Worm (Caenorhabditis elegans) whole organism, mixed stage, embryonic: ENCODE data around the gene C06E4.6.

Experiments used
- M03D4.4 ChIP-seq: sonication (generic microtip); optimal IDR thresholded peaks from 2 replicates; lab custom pipeline; 2017; ENCODE audit warnings: mild to moderate bottlenecking, missing genetic modification characterization, missing compliant biosample characterization
- bed-3 ChIP-seq: fragments of 200-800 bp; sonication (Bioruptor generic); optimal IDR thresholded peaks from 3 replicates; lab custom pipeline; 2018; ENCODE audit warnings: mild to moderate bottlenecking, missing genetic modification characterization, moderate library complexity, missing compliant biosample characterization
- blmp-1 ChIP-seq: fragments of 150-350 bp; optimal IDR thresholded peaks from 2 replicates; lab custom pipeline; 2014; ENCODE audit warnings: missing biosample characterization, missing genetic modification characterization
- ceh-39 ChIP-seq: fragments of 150-350 bp; optimal IDR thresholded peaks from 2 replicates; lab custom pipeline; 2014; ENCODE audit warnings: missing biosample characterization, missing genetic modification characterization
- ceh-43 ChIP-seq: fragments of 200-800 bp; sonication (Bioruptor generic); optimal IDR thresholded peaks from 2 replicates; lab custom pipeline; 2018; ENCODE audit warnings: mild to moderate bottlenecking, missing genetic modification characterization, moderate library complexity, missing compliant biosample characterization
- ceh-83 ChIP-seq: fragments of 200-800 bp; sonication (Bioruptor generic); optimal IDR thresholded peaks from 2 replicates; lab custom pipeline; 2018; ENCODE audit warnings: mild to moderate bottlenecking, missing genetic modification characterization, missing compliant biosample characterization
- ces-1 ChIP-seq: fragments of 150-350 bp; optimal IDR thresholded peaks from 2 replicates; lab custom pipeline; 2014; ENCODE audit warnings: missing biosample characterization, missing genetic modification reagents, missing genetic modification characterization
- cnd-1 ChIP-seq: fragments of 200-800 bp; sonication (Bioruptor generic); optimal IDR thresholded peaks from 2 replicates; lab custom pipeline; 2018; ENCODE audit warnings: mild to moderate bottlenecking, missing genetic modification characterization, missing compliant biosample characterization
- elt-1 ChIP-seq: sonication (generic microtip); optimal IDR thresholded peaks from 2 replicates; lab custom pipeline; 2017; ENCODE audit warnings: missing genetic modification characterization, mild to moderate bottlenecking, missing compliant biosample characterization, antibody characterized with exemption, moderate library complexity, borderline replicate concordance; ENCODE audit not compliant: insufficient read depth
- elt-3 ChIP-seq: fragments of 150-350 bp; optimal IDR thresholded peaks from 2 replicates; lab custom pipeline; 2014; ENCODE audit warnings: missing biosample characterization, missing genetic modification characterization
- flh-1 ChIP-seq: fragments of 200-800 bp; sonication (Bioruptor generic); optimal IDR thresholded peaks from 2 replicates; lab custom pipeline; 2018; ENCODE audit warnings: mild to moderate bottlenecking, missing genetic modification characterization, moderate library complexity, missing compliant biosample characterization
- ham-2 ChIP-seq: fragments of 200-800 bp; sonication (Bioruptor generic); optimal IDR thresholded peaks from 2 replicates; lab custom pipeline; 2018; ENCODE audit warnings: mild to moderate bottlenecking, missing genetic modification characterization, missing compliant biosample characterization
- hlh-1 ChIP-seq: fragments of 150-350 bp; optimal IDR thresholded peaks from 2 replicates; lab custom pipeline; 2014; ENCODE audit warnings: missing biosample characterization, missing genetic modification reagents, missing genetic modification characterization
- lin-13 ChIP-seq: fragments of 150-350 bp; optimal IDR thresholded peaks from 2 replicates; lab custom pipeline; 2014; ENCODE audit warnings: missing biosample characterization, missing genetic modification characterization
- lin-32 ChIP-seq: fragments of 200-800 bp; sonication (Bioruptor generic); optimal IDR thresholded peaks from 2 replicates; lab custom pipeline; 2018; ENCODE audit warnings: mild to moderate bottlenecking, missing genetic modification characterization, missing compliant biosample characterization
- lsy-2 ChIP-seq: fragments of 150-350 bp; optimal IDR thresholded peaks from 2 replicates; lab custom pipeline; 2014; ENCODE audit warnings: missing biosample characterization, missing genetic modification characterization
- mab-5 ChIP-seq: fragments of 150-350 bp; optimal IDR thresholded peaks from 2 replicates; lab custom pipeline; 2014; ENCODE audit warnings: missing biosample characterization, missing genetic modification characterization
- mls-2 ChIP-seq: sonication (generic microtip); optimal IDR thresholded peaks from 2 replicates; lab custom pipeline; 2016; ENCODE audit warnings: mild to moderate bottlenecking, missing genetic modification characterization, moderate library complexity, missing compliant biosample characterization
- nhr-12 ChIP-seq: fragments of 150-350 bp; optimal IDR thresholded peaks from 2 replicates; lab custom pipeline; 2014; ENCODE audit warnings: missing biosample characterization, missing genetic modification characterization
- nhr-2 ChIP-seq: fragments of 150-350 bp; optimal IDR thresholded peaks from 2 replicates; lab custom pipeline; 2014; ENCODE audit warnings: missing biosample characterization, missing genetic modification characterization
- nhr-237 ChIP-seq: fragments of 150-350 bp; optimal IDR thresholded peaks from 2 replicates; lab custom pipeline; 2014; ENCODE audit warnings: missing biosample characterization, missing genetic modification characterization
- nhr-28 ChIP-seq: fragments of 150-350 bp; optimal IDR thresholded peaks from 2 replicates; lab custom pipeline; 2014; ENCODE audit warnings: missing biosample characterization, missing genetic modification characterization
- nhr-76 ChIP-seq: sonication (generic microtip); optimal IDR thresholded peaks from 2 replicates; lab custom pipeline; 2017; ENCODE audit warnings: missing biosample characterization, missing genetic modification characterization
- pha-4 ChIP-seq: fragments of 150-350 bp; optimal IDR thresholded peaks from 2 replicates; lab custom pipeline; 2018; ENCODE audit warnings: missing biosample characterization, missing genetic modification reagents, missing genetic modification characterization
- sptf-1 ChIP-seq: sonication (generic microtip); optimal IDR thresholded peaks from 2 replicates; lab custom pipeline; 2017; ENCODE audit warnings: mild to moderate bottlenecking, missing genetic modification characterization, moderate library complexity, missing compliant biosample characterization
- tbx-8 ChIP-seq: fragments of 200-800 bp; sonication (Bioruptor generic); optimal IDR thresholded peaks from 2 replicates; lab custom pipeline; 2018; ENCODE audit warnings: mild to moderate bottlenecking, missing genetic modification characterization, moderate library complexity, missing compliant biosample characterization
- unc-120 ChIP-seq: sonication (generic microtip); optimal IDR thresholded peaks from 2 replicates; lab custom pipeline; 2017; ENCODE audit warnings: missing genetic modification characterization, missing compliant biosample characterization; ENCODE audit not compliant: poor library complexity, severe bottlenecking
- unc-39 ChIP-seq: fragments of 150-350 bp; optimal IDR thresholded peaks from 2 replicates; lab custom pipeline; 2014; ENCODE audit warnings: missing biosample characterization, missing genetic modification characterization
- unc-62 ChIP-seq: fragments of 150-350 bp; optimal IDR thresholded peaks from 2 replicates; lab custom pipeline; 2014; ENCODE audit warnings: missing biosample characterization, missing genetic modification reagents, missing genetic modification characterization
- zip-8 ChIP-seq: fragments of 150-350 bp; optimal IDR thresholded peaks from 2 replicates; lab custom pipeline; 2014; ENCODE audit warnings: missing biosample characterization, missing genetic modification characterization

C06E4.6 gene

ce11 chrIV:7291066-7291465 lies 33.0 kb upstream of the C06E4.6 start:
- no peak for TF ChIP-seq blmp-1 (tag; lab: Kevin White, UChicago)

- TF ChIP-seq M03D4.4 (tag; lab: Kevin White, UChicago) (no peak), unc-62 (GFP tag; lab: Kevin White, UChicago) (no peak), cnd-1 (tag; lab: Kevin White, UChicago) (no peak), nhr-76 (tag; lab: Kevin White, UChicago) (no peak), lsy-2 (tag; lab: Kevin White, UChicago) (no peak), ceh-39 (tag; lab: Kevin White, UChicago) (no peak), nhr-12 (tag; lab: Kevin White, UChicago) (no peak), nhr-28 (no peak)
- TF ChIP-seq, all 35 proteins: peak for 0
Measured at ce11 chrIV:7287474-7287873, 29.4 kb upstream of the C06E4.6 start, which contains the start of gene F42C5.3. F42C5.3 (minus strand) TSS chrIV:7287574.

ce11 chrIV:7285839-7286238 lies 27.7 kb upstream of the C06E4.6 start, which contains the start of gene C06E4.8:
C06E4.8 (minus strand) TSS chrIV:7285875.
- no peak for TF ChIP-seq hlh-1 (tag; lab: Kevin White, UChicago)
- TF ChIP-seq sptf-1 = no peak
- TF ChIP-seq flh-1 = no peak
- no peak for TF ChIP-seq unc-120 (tag; lab: Kevin White, UChicago)
- no peak for TF ChIP-seq pha-4 (tag; lab: Kevin White, UChicago)
- no peak for TF ChIP-seq mls-2 (tag; lab: Kevin White, UChicago)
- TF ChIP-seq nhr-12 (tag; lab: Kevin White, UChicago) = no peak
- no peak for TF ChIP-seq ham-2 (GFP tag; lab: Kevin White, UChicago)
- no peak for TF ChIP-seq ces-1 (GFP tag; lab: Kevin White, UChicago)
- TF ChIP-seq bed-3 (GFP tag; lab: Kevin White, UChicago) = no peak
- TF ChIP-seq unc-39 (tag; lab: Kevin White, UChicago) = no peak
- TF ChIP-seq blmp-1 (tag; lab: Kevin White, UChicago) = no peak
- no peak for TF ChIP-seq lin-13 (tag; lab: Kevin White, UChicago)
- no peak for TF ChIP-seq elt-3 (tag; lab: Kevin White, UChicago)
- no peak for TF ChIP-seq nhr-237 (tag; lab: Kevin White, UChicago)
- TF ChIP-seq ceh-39 (tag; lab: Kevin White, UChicago) = no peak
- no peak for TF ChIP-seq nhr-2 (tag; lab: Kevin White, UChicago)

ce11 chrIV:7282957-7283356 lies 24.9 kb upstream of the C06E4.6 start, which contains the start of gene C06E4.1:
C06E4.1 (plus strand) TSS chrIV:7283257.
- TF ChIP-seq lsy-2 (tag; lab: Kevin White, UChicago) (no peak), nhr-76 (tag; lab: Kevin White, UChicago) (no peak), ceh-43 (GFP tag; lab: Kevin White, UChicago) (no peak), tbx-8 (GFP tag; lab: Kevin White, UChicago) (no peak), ces-1 (GFP tag; lab: Kevin White, UChicago) (no peak), unc-120 (tag; lab: Kevin White, UChicago) (no peak), hlh-1 (tag; lab: Kevin White, UChicago) (no peak), unc-39 (tag; lab: Kevin White, UChicago) (no peak), lin-32 (no peak), mls-2 (tag; lab: Kevin White, UChicago) (no peak), sptf-1 (no peak), zip-8 (no peak), ceh-39 (tag; lab: Kevin White, UChicago) (no peak), blmp-1 (tag; lab: Kevin White, UChicago) (no peak), elt-1 (tag; lab: Kevin White, UChicago) (no peak), cnd-1 (tag; lab: Kevin White, UChicago) (no peak), bed-3 (GFP tag; lab: Kevin White, UChicago) (no peak)

- TF ChIP-seq flh-1 (no peak), nhr-28 (no peak), mab-5 (tag; lab: Kevin White, UChicago) (no peak), cnd-1 (tag; lab: Kevin White, UChicago) (no peak), ceh-83 (no peak), unc-120 (tag; lab: Kevin White, UChicago) (no peak), bed-3 (GFP tag; lab: Kevin White, UChicago) (no peak), ham-2 (GFP tag; lab: Kevin White, UChicago) (no peak), elt-3 (tag; lab: Kevin White, UChicago) (no peak), hlh-1 (tag; lab: Kevin White, UChicago) (no peak), M03D4.4 (tag; lab: Kevin White, UChicago) (no peak), nhr-2 (tag; lab: Kevin White, UChicago) (no peak), lin-13 (tag; lab: Kevin White, UChicago) (no peak), lin-32 (no peak), blmp-1 (tag; lab: Kevin White, UChicago) (no peak)
- TF ChIP-seq, all 35 proteins: peak for 0
Measured at ce11 chrIV:7276661-7277060, 18.6 kb upstream of the C06E4.6 start, which contains the start of gene C06E4.2. C06E4.2 (plus strand) TSS chrIV:7276961.
